Worm (Caenorhabditis elegans): Measurements from ENCODE around the gene moc-6.

Gene moc-6

ce11 chrIII:5221820-5222219, 26.0 kb downstream of the moc-6 start:
- no peak for TF ChIP-seq nhr-12 (tag; optimal IDR thresholded peaks at IDR 0.05)
- TF ChIP-seq mep-1 (tag; optimal IDR thresholded peaks at IDR 0.05), result no peak
- no peak for TF ChIP-seq nhr-76 (tag; optimal IDR thresholded peaks at IDR 0.05)

- TF ChIP-seq snpc-4 (tag; optimal IDR thresholded peaks at IDR 0.05) (no peak), ztf-11 (tag; optimal IDR thresholded peaks at IDR 0.05) (no peak), pha-4 (tag; optimal IDR thresholded peaks at IDR 0.05) (peak; percentile 8), lin-32 (GFP tag; optimal IDR thresholded peaks at IDR 0.05) (no peak)
Measured at ce11 chrIII:5222777-5223176, 27.0 kb downstream of the moc-6 start.

- TF ChIP-seq sptf-1 (tag; optimal IDR thresholded peaks at IDR 0.05) (no peak), nhr-12 (tag; optimal IDR thresholded peaks at IDR 0.05) (no peak), drap-1 (GFP tag; optimal IDR thresholded peaks at IDR 0.05) (no peak), mab-5 (tag; optimal IDR thresholded peaks at IDR 0.05) (no peak), mls-2 (tag; optimal IDR thresholded peaks at IDR 0.05) (no peak), ceh-43 (GFP tag; optimal IDR thresholded peaks at IDR 0.05) (no peak), ham-2 (GFP tag; optimal IDR thresholded peaks at IDR 0.05) (no peak)
Measured at ce11 chrIII:5224908-5225307, 29.1 kb downstream of the moc-6 start.

- TF ChIP-seq mep-1 (tag; optimal IDR thresholded peaks at IDR 0.05) (no peak), elt-3 (tag; optimal IDR thresholded peaks at IDR 0.05) (no peak), nhr-76 (tag; optimal IDR thresholded peaks at IDR 0.05) (no peak), unc-62 (GFP tag; optimal IDR thresholded peaks at IDR 0.05) (no peak), lsy-2 (tag; optimal IDR thresholded peaks at IDR 0.05) (no peak), bed-3 (GFP tag; optimal IDR thresholded peaks at IDR 0.05) (no peak), tbx-8 (GFP tag; optimal IDR thresholded peaks at IDR 0.05) (no peak), mls-2 (tag; optimal IDR thresholded peaks at IDR 0.05) (no peak), nhr-2 (tag; optimal IDR thresholded peaks at IDR 0.05) (no peak), ztf-11 (tag; optimal IDR thresholded peaks at IDR 0.05) (no peak), sem-2 (GFP tag; optimal IDR thresholded peaks at IDR 0.05) (no peak), lin-32 (GFP tag; optimal IDR thresholded peaks at IDR 0.05) (no peak), mab-5 (tag; optimal IDR thresholded peaks at IDR 0.05) (no peak), cnd-1 (tag; optimal IDR thresholded peaks at IDR 0.05) (no peak)
Measured at ce11 chrIII:5225321-5225720, 29.5 kb downstream of the moc-6 start, which contains the start of gene nex-1. Gene nex-1, plus strand, starts transcription at chrIII:5225621.

ce11 chrIII:5227831-5228467, 32.2 kb downstream of the moc-6 start, which contains the start of the genes C34E10.12, C34E10.10 and atp-2:
Gene C34E10.12, minus strand, starts transcription at chrIII:5227881.
Gene C34E10.10, minus strand, starts transcription at chrIII:5227884.
Gene atp-2, plus strand, starts transcription at chrIII:5228417.
- TF ChIP-seq sptf-1 (tag; optimal IDR thresholded peaks at IDR 0.05), result peak; percentile 66
- no peak for TF ChIP-seq sem-2 (GFP tag; optimal IDR thresholded peaks at IDR 0.05)
- TF ChIP-seq unc-120 (tag; optimal IDR thresholded peaks at IDR 0.05; ENCODE audit: poor library complexity, severe bottlenecking), result peak; percentile 80
- peak; percentile 4 for TF ChIP-seq tbx-8 (GFP tag; optimal IDR thresholded peaks at IDR 0.05)
- no peak for TF ChIP-seq bed-3 (GFP tag; optimal IDR thresholded peaks at IDR 0.05)
- no peak for TF ChIP-seq M03D4.4 (tag; optimal IDR thresholded peaks at IDR 0.05)
- peak; percentile 18 for TF ChIP-seq drap-1 (GFP tag; optimal IDR thresholded peaks at IDR 0.05)
- peak; percentile 80 for TF ChIP-seq nhr-237 (tag; optimal IDR thresholded peaks at IDR 0.05)
- TF ChIP-seq ztf-11 (tag; optimal IDR thresholded peaks at IDR 0.05), result no peak
- TF ChIP-seq ham-2 (GFP tag; optimal IDR thresholded peaks at IDR 0.05), result peak; percentile 90
- peak; percentile 48 for TF ChIP-seq hlh-1 (tag; optimal IDR thresholded peaks at IDR 0.05)
- no peak for TF ChIP-seq snpc-4 (tag; optimal IDR thresholded peaks at IDR 0.05)
- peak; percentile 50 for TF ChIP-seq ceh-39 (tag; optimal IDR thresholded peaks at IDR 0.05)
- peak; percentile 92 for TF ChIP-seq mep-1 (tag; optimal IDR thresholded peaks at IDR 0.05)
- peak; percentile 84 for TF ChIP-seq lsy-2 (tag; optimal IDR thresholded peaks at IDR 0.05)
- TF ChIP-seq ces-1 (GFP tag; optimal IDR thresholded peaks at IDR 0.05), result peak; percentile 61
- no peak for TF ChIP-seq elt-1 (tag; optimal IDR thresholded peaks at IDR 0.05; ENCODE audit: borderline replicate concordance, insufficient read depth)
- no peak for TF ChIP-seq mab-5 (tag; optimal IDR thresholded peaks at IDR 0.05)
- TF ChIP-seq flh-1 (GFP tag; optimal IDR thresholded peaks at IDR 0.05), result no peak
- TF ChIP-seq blmp-1 (tag; optimal IDR thresholded peaks at IDR 0.05), result no peak
- peak; percentile 22 for TF ChIP-seq unc-62 (GFP tag; optimal IDR thresholded peaks at IDR 0.05)
- TF ChIP-seq pha-4 (tag; optimal IDR thresholded peaks at IDR 0.05), result peak; percentile 61
- TF ChIP-seq lin-32 (GFP tag; optimal IDR thresholded peaks at IDR 0.05), result no peak
- peak; percentile 59 for TF ChIP-seq lin-13 (tag; optimal IDR thresholded peaks at IDR 0.05)

Data from whole organism, mixed stage, embryonic.